Worm (Caenorhabditis elegans): Measurements from ENCODE around the gene B0238.9.

B0238.9 gene

ce11 chrV:5275426-5276007 is 2.4 kb downstream of the B0238.9 start:
- TF ChIP-seq nhr-237 (tag; optimal IDR thresholded peaks at IDR 0.05) (no peak), nhr-47 (tag; optimal IDR thresholded peaks at IDR 0.05) (no peak), unc-86 (tag; optimal IDR thresholded peaks at IDR 0.05) (no peak), unc-130 (tag; optimal IDR thresholded peaks at IDR 0.05) (no peak), nhr-90 (tag; optimal IDR thresholded peaks at IDR 0.05; ENCODE audit: poor library complexity) (peak; percentile 14), efl-1 (optimal IDR thresholded peaks at IDR 0.05) (no peak), efl-1 (GFP tag; optimal IDR thresholded peaks at IDR 0.05 in 1 of 2) (peak in 1 of 2 experiments; percentile 39), C04F5.9 (tag; optimal IDR thresholded peaks at IDR 0.05) (no peak), irx-1 (tag; optimal IDR thresholded peaks at IDR 0.05) (no peak), unc-98 (GFP tag; IDR thresholded peaks at IDR 0.05) (no peak), nhr-85 (tag) (peak; percentile 69)

- TF ChIP-seq sox-4 (tag; optimal IDR thresholded peaks at IDR 0.05): peak; percentile 18
- TF ChIP-seq hlh-17 (GFP tag; optimal IDR thresholded peaks at IDR 0.05; ENCODE audit: borderline replicate concordance): no peak
- no peak for TF ChIP-seq unc-98 (GFP tag; IDR thresholded peaks at IDR 0.05)
- TF ChIP-seq tbx-2 (tag; optimal IDR thresholded peaks at IDR 0.05): peak; percentile 42
- no peak for TF ChIP-seq tlp-1 (tag; optimal IDR thresholded peaks at IDR 0.05)
- peak; percentile 38 to 61 (median 42) for TF ChIP-seq ceh-82 (tag; optimal IDR thresholded peaks at IDR 0.05)
- TF ChIP-seq unc-30 (tag; optimal IDR thresholded peaks at IDR 0.05): no peak
- peak; percentile 34 for TF ChIP-seq snu-23 (GFP tag; optimal IDR thresholded peaks at IDR 0.05)
- TF ChIP-seq lsy-2 (tag; optimal IDR thresholded peaks at IDR 0.05): peak; percentile 36 to 68
- no peak for TF ChIP-seq hpl-2 (GFP tag; optimal IDR thresholded peaks at IDR 0.05)
- TF ChIP-seq ceh-90 (tag; optimal IDR thresholded peaks at IDR 0.05): no peak
- TF ChIP-seq dpl-1 (GFP tag; optimal IDR thresholded peaks at IDR 0.05): peak; percentile 71 to 81 (median 81)
- TF ChIP-seq ceh-63 (GFP tag; optimal IDR thresholded peaks at IDR 0.05): no peak
- no peak for TF ChIP-seq ama-1 (optimal IDR thresholded peaks at IDR 0.05)
- TF ChIP-seq Y116A8C.19 (tag; optimal IDR thresholded peaks at IDR 0.05; ENCODE audit: borderline replicate concordance): no peak
- TF ChIP-seq blmp-1 (tag; optimal IDR thresholded peaks at IDR 0.05): no peak
- TF ChIP-seq mdl-1 (tag; optimal IDR thresholded peaks at IDR 0.05): peak in 1 of 2 experiments; percentile 32
- no peak for TF ChIP-seq egl-27 (tag; optimal IDR thresholded peaks at IDR 0.05)
- TF ChIP-seq dsc-1 (tag; optimal IDR thresholded peaks at IDR 0.05): no peak
- no peak for TF ChIP-seq hlh-4 (tag; optimal IDR thresholded peaks at IDR 0.05)
- TF ChIP-seq C04F5.9 (tag; optimal IDR thresholded peaks at IDR 0.05): no peak
- no peak for TF ChIP-seq alr-1 (tag; optimal IDR thresholded peaks at IDR 0.05; ENCODE audit: borderline replicate concordance)
- TF ChIP-seq unc-86 (tag; optimal IDR thresholded peaks at IDR 0.05): peak; percentile 35
- no peak for TF ChIP-seq ets-5 (GFP tag; IDR thresholded peaks at IDR 0.05)
- no peak for TF ChIP-seq pqm-1 (tag; optimal IDR thresholded peaks at IDR 0.05)
- TF ChIP-seq fkh-10 (GFP tag; optimal IDR thresholded peaks at IDR 0.05): no peak
- no peak for TF ChIP-seq lin-39 (tag; optimal IDR thresholded peaks at IDR 0.05)
- no peak for TF ChIP-seq ceh-8 (GFP tag; optimal IDR thresholded peaks at IDR 0.05)
- peak; percentile 33 for TF ChIP-seq xbp-1 (tag; optimal IDR thresholded peaks at IDR 0.05)
- peak; percentile 62 for TF ChIP-seq nhr-19 (GFP tag; conservative IDR thresholded peaks at IDR 0.05)
- TF ChIP-seq C34B4.2 (tag; optimal IDR thresholded peaks at IDR 0.05): no peak
- no peak for TF ChIP-seq nhr-84 (tag; optimal IDR thresholded peaks at IDR 0.05)
- TF ChIP-seq elt-3 (tag; optimal IDR thresholded peaks at IDR 0.05): no peak
- TF ChIP-seq mab-9 (GFP tag; IDR thresholded peaks at IDR 0.05): no peak
- TF ChIP-seq fos-1 (tag; optimal IDR thresholded peaks at IDR 0.05): no peak
- 0 out of 2 replicates have a peak, but pooled peaks have one; percentile 20 for TF ChIP-seq grh-1 (GFP tag; IDR thresholded peaks at IDR 0.05)
- peak; percentile 25 for TF ChIP-seq lin-13 (GFP tag; optimal IDR thresholded peaks at IDR 0.05)
- TF ChIP-seq rnt-1 (tag; optimal IDR thresholded peaks at IDR 0.05): peak; percentile 74
- TF ChIP-seq nhr-76 (tag; optimal IDR thresholded peaks at IDR 0.05): no peak
- TF ChIP-seq lin-15B (tag; optimal IDR thresholded peaks at IDR 0.05): peak; percentile 20
- TF ChIP-seq elt-2 (tag; optimal IDR thresholded peaks at IDR 0.05): no peak
- TF ChIP-seq snpc-4 (tag; optimal IDR thresholded peaks at IDR 0.05): peak; percentile 55
- no peak for TF ChIP-seq pag-3 (tag; optimal IDR thresholded peaks at IDR 0.05; ENCODE audit: borderline replicate concordance, insufficient read depth)
These were observed 2.9 kb downstream of the B0238.9 start for ce11 chrV:5274974-5275373.

Data from whole organism, L1 larva.